Worm (Caenorhabditis elegans): ENCODE data around the gene F16G10.1.

The F16G10.1 gene

DNA sequence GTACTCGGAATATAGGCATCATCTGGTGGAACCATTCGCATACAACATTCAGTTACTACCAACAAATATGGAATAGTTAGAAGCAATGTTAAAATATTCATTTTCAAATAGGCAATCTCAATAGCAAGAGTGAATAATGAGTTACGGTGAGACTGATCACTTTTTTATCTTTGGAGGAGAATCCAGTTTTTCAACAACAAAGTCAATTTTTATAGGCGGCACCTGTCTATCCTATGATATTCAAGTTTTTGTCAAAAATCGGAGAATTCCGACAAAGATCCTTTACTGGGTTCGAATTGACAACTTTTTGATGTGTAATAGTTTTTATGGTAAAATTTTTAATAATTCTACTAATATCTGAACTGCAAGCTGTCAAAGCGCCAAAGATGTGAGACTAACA is 10.3 kb upstream of the F16G10.1 start, which contains the start of gene F16G10.11:
TSS of gene F16G10.11 (minus strand) at position 101 of the 400 bp plus-strand sequence.
- TF ChIP-seq unc-62 (GFP tag; optimal IDR thresholded peaks at IDR 0.05), result no peak

DNA sequence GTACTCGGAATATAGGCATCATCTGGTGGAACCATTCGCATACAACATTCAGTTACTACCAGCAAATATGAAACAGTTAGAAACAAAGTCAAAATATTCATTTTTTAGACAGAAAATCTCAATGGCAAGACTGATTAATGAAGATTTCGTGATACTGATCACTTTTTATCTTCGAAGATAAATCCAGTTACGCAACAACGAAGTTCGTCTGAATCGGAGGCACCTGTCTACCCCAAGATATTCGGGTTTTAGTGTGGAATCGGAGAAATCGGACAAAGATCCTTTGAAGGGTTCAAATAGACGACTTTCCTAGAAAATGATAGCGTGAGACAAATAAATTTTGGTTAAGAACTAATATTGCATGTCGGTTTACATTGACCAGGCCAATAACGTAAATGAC is 8.2 kb upstream of the F16G10.1 start, which contains the start of gene F16G10.13:
TSS of gene F16G10.13 (minus strand) at position 101 of the 400 bp plus-strand sequence.
- no peak for TF ChIP-seq unc-62 (GFP tag; optimal IDR thresholded peaks at IDR 0.05)

DNA sequence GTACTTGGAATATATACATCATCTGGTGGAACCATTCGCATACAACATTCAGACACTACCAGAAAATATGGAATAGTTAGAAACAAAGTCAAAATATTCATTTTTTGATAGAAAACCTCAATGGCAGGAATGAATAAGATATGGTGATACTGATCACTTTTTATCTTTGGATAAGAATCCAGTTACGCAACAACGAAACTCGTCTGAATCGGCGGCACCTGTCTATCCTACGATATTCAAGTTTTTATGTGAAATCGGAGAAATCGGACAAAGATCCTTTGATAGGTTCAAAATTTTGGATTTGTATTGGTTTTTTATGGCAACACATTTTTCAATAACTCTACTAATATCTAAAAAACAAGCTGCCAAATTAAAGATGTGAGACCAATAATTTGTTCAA is 5.2 kb upstream of the F16G10.1 start, which contains the start of gene F16G10.14:
TSS of gene F16G10.14 (minus strand) at position 101 of the 400 bp plus-strand sequence.
- TF ChIP-seq unc-62 (GFP tag; optimal IDR thresholded peaks at IDR 0.05), result no peak

DNA sequence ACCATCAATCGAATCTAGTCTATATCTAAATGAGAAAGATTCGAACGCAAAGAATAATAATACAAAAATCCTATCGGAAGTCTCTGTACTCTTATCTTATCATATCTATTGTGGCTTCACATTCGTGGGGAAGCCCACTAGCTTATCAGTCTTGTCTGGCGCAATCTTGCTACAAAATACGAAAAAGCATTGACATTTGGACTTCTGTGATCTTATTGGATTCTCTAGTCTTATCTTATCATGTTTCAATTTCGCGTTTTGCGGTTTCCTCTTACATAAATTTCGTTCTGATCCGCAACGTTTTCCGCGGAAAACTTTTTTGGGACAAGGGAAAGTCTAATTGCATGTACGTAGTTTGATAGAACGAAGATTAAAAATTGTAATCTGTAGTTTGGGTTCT is 4.3 kb upstream of the F16G10.1 start:
- TF ChIP-seq unc-62 (GFP tag; optimal IDR thresholded peaks at IDR 0.05), result no peak

DNA sequence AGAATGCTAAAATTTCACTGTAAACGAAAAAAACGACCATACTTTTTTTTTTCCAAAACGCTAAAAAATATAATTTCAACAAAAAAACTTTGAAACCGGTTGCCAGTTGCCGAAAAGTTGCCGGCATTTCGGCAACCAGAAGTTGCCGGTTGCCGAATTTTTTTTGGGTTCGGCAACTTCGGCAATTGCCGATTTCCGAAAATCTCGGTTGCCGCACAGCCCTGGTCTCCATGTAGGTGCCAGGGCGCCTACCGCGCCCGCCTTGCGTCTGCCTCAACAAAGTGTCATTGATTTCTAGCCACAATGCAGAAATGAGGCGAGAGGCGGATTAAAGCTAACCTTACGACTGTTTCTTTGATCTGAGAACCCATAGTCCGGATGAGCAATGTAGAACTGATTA is 7.0 kb downstream of the F16G10.1 start:
- TF ChIP-seq unc-62 (GFP tag; optimal IDR thresholded peaks at IDR 0.05), result no peak

DNA sequence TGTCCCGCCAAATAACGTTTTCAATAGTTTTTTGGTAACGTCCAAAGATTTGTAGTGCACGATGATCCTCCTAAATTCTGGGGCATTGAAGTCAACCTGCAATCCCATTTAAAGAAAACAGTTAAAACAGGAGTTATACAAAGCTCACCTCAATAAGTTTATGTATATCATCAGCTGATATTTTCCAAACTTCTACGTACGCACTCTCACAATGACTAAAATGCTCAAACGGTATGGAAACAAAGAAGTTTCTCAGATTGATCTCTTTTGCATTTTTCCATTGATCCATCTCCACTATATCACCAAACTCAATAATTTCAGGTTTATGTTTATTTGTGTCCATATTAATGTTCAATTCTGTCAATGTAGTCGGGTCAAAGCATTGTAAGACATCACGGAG is 7.5 kb downstream of the F16G10.1 start:
- no peak for TF ChIP-seq unc-62 (GFP tag; optimal IDR thresholded peaks at IDR 0.05)

DNA sequence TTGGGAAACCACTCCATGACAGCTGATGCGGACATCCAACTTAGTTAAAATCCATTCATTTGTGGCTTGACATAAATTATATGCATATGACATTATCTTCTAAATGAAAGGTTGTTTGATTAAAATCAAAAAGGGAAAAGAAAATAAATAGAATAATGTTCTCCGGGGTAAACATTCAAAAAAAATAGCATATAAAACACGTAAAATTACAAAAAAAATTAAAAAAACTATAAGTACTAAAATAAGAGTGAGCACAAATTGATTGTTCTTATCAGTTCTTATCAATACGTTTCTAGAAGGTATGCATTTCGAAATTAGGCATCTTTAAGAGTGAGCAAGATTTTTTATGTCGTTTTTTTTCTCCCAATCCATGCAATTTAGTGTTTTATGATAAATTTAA is 8.6 kb downstream of the F16G10.1 start, which contains the start of gene fbxa-182:
TSS of gene fbxa-182 (minus strand) at position 101 of the 400 bp plus-strand sequence.
- no peak for TF ChIP-seq unc-62 (GFP tag; optimal IDR thresholded peaks at IDR 0.05)

DNA sequence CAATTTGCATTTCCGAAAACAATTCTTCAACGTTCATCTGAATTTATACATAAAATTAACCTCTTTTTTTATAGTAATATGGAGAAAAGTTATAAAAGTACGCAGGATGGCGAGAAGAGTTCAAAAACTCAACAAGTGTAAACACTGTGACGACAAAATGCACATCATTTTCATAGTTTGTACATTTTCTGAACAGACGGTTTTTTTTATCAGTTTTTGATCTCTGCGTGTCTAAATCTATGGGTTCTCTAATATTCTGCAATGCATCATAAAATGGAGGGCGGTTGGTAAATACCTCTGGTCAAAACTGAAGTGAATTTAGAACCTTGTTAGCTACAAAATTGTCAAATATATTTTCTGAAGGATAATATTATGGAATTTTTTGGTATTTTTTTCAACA is 11.4 kb downstream of the F16G10.1 start, which contains the start of gene fbxa-4:
TSS of gene fbxa-4 (minus strand) at position 93 of the 400 bp plus-strand sequence.
- no peak for TF ChIP-seq unc-62 (GFP tag; optimal IDR thresholded peaks at IDR 0.05)

DNA sequence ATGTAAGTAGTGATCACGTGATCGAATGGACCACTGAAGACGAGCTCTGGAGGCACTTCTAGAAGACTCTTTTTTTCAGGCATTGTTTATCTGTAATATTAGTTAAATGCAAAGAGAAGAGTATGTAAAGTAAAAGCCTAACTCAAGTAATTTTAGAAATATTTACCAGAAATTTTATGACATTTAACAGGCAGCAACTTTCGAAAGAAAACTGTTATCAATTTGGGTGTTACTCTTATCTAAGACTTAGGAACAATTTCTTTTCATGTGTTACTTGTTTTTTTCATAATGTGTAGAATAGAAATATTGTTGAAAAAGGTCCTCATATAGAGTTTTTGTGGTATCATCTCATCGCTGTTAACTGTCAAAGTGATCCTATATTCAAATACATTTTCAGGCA is 13.8 kb downstream of the F16G10.1 start, which contains the start of the genes F42G2.5 and F42G2.7:
TSS of gene F42G2.5 (minus strand) at position 101 of the 400 bp plus-strand sequence.
TSS of gene F42G2.7 (plus strand) at position 270 of the 400 bp plus-strand sequence.
- no peak for TF ChIP-seq unc-62 (GFP tag; optimal IDR thresholded peaks at IDR 0.05)

DNA sequence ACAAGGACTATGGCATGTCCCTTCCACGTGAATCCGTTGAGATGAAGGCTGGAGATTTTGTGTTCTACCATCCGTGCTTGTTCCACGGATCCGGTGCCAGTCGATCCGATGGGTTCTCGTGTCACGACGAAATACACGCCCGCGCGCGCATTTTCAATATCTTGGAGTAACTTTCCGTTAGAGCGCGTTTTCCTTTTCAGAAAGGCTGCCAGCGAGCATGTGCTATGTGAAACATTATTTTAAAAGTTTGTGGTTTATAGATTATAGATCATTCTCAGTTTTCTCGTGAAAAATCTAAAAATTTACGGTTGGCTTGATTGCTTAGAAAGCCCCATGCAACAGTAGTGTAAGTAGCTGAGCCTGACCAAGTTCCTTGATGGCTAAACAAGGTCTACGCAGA is 14.8 kb downstream of the F16G10.1 start, which contains the start of gene fbxc-20:
TSS of gene fbxc-20 (plus strand) at position 301 of the 400 bp plus-strand sequence.
- no peak for TF ChIP-seq unc-62 (GFP tag; optimal IDR thresholded peaks at IDR 0.05)

DNA sequence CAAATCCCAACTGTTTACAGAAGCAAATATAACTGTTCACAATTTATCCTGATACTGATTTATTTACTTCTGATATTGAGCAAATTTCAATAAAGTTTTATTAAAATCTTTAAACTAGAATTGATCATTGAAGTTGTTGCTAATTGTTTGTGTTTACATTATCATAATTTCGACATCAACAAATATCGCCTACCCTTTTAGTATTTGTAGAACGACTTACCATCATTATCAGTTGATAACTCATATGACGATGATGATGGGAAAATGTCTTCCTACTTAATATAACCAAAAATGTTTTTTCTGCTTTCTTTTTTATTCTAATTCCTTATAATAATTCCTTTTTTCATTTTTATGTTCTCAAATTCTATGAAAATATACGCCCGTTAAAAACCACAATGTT is 16.6 kb downstream of the F16G10.1 start:
- TF ChIP-seq unc-62 (GFP tag; optimal IDR thresholded peaks at IDR 0.05), result no peak

DNA sequence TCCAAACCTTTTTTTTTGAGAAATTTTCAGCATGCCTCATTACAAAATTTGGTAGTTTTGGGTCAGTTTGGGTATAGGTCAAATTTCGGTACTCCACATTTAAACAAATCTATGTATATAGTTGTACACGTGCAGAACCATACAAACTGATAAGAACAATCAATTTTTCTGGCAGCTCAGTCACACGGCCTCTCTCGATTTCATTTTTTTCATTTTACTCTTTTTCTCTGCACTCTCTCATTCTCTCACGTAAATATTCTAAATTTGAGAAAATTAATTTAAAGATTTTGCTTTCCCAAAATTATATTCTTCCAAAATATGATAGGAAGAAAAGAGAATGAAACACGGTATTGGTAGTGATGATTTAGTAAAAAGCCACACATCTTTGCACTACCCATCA is 17.1 kb downstream of the F16G10.1 start:
- no peak for TF ChIP-seq unc-62 (GFP tag; optimal IDR thresholded peaks at IDR 0.05)

DNA sequence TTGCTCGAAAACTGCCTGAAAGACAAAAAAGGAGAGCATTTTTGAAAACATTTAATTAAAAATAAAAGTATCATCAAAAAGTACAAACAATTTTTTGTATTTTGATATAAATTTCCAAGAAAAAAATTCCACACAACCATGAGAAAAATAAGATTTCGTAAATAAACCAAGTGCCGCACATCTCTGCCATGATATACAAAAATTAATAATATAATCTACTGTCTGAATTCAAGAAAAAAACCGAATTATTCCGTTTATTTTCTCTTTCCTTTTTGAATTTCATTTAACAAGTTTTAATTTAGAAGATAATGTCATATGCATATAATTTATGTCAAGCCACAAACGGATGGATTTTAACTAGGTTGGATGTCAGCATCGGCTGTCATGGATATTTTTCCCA is 17.8 kb downstream of the F16G10.1 start, which contains the start of gene F42G2.2:
TSS of gene F42G2.2 (plus strand) at position 301 of the 400 bp plus-strand sequence.
- no peak for TF ChIP-seq unc-62 (GFP tag; optimal IDR thresholded peaks at IDR 0.05)

DNA sequence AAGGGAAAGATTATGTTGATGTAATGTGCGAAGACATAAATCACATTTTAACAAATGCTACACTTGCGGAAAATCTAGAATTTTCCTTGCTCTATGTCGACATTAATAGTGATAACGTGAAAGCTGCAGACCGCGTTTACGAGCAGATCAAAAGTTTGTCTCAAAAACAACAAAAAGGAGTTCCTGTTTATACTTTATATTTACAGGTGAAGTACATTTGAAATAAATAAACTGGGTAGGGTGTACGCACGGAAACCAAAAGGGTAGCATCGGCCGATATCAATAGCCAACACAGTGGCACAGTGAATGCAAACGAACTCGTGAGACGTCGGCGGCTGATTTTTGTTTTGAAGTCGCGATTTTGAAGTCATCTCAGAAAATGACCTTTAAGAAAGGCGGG is 18.3 kb downstream of the F16G10.1 start:
- TF ChIP-seq unc-62 (GFP tag; optimal IDR thresholded peaks at IDR 0.05), result no peak

DNA sequence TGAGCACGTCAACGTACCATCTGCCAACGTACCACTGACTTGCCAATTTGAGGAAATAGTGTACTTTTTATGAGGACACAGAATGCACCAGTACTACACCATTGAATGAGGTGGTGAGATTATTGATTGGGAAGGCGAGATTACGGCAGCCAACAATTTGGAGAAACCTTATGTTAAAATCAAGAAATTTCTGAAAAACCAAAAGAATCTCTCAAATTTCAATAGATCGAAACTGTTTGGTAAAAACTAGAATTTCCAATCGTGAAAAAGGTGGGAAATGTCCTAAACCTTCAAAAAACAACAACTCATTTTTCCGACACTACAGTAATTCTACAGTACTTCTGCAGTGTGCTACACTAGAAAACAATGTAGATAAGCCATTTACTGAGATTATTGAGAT is 27.9 kb downstream of the F16G10.1 start, which contains the start of gene ceh-86:
TSS of gene ceh-86 (minus strand) at position 101 of the 400 bp plus-strand sequence.
- TF ChIP-seq unc-62 (GFP tag; optimal IDR thresholded peaks at IDR 0.05), result no peak

DNA sequence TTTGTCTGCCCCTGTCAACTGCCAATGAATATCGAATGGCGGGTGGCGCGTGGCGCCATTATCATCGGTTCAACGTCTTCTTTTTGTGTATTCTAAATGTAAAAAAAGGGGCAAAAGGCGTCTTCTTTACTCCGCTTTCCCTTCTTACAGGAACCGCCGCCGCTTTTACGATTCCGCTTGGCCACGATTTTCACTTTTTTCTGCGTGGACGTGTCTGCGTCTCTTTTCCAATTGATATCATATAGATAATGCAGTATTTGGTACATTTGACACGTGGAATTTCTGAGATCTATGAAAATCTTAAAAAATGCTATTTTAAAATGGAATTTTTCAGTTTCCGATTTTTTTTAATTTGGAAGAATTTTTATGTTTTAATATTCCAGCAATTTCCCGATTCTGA is 31.5 kb downstream of the F16G10.1 start:
- TF ChIP-seq unc-62 (GFP tag; optimal IDR thresholded peaks at IDR 0.05), result no peak

DNA sequence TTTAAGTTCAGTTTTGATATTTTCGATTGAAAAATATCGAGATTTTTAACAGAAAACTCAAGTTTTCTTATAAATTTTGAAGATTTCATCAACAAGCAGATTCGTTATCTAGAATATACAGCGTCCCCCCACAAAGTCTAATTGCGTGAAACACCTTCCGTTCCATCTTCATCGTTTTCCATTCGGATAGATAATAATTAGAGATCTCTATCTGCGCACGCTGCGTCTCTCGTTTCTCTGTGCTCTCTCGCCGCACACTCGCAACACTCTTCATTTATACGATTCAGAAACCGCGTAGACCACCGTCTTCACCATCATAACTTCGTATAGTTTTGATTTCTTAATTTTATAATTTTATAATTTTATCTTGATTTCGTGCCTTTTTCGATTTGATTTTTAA is 32.7 kb downstream of the F16G10.1 start:
- TF ChIP-seq unc-62 (GFP tag; optimal IDR thresholded peaks at IDR 0.05), result no peak

DNA sequence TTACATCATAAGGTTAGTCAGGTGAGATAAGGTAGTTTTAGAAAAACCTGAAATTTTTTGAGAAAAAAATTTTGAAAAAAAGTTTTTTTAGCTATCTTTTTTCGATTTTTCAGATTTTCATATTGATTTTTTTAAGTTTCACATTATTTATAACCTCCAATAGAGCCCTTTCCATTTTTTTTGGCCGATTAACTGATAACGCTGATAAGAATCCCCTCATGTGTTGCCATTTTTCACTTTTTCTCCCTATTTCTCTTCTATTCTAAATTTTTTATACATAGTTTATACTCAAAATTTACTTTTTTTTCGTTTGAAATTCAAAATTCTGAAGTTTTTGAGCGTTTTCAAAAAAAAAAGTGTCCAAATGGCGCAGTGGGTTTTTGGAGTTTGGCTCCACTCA is 34.1 kb downstream of the F16G10.1 start:
- no peak for TF ChIP-seq unc-62 (GFP tag; optimal IDR thresholded peaks at IDR 0.05)

All from whole organism, dauer.